Worm (Caenorhabditis elegans): Measurements from ENCODE around the gene F56H9.2.

DNA sequence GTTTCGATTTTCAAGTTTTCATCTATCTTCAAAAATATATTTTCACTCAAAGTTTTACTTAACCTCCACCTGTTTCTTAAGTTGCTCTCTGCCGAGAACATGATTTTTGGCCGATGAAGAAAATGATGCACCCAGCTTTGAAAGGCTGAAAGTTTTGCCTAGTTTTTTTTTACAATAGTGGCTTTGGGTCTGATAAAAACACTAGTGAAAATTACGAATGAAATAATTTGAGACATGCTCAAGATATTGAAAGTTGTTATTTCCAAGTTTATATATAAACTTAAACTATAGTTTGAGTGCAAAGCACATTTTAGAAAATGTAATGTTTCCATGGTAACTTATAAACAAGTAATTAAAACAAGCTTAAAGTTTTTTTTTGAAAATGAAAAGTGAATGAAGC is 11.8 kb downstream of the F56H9.2 start, which contains the start of gene gpa-9:
- TF ChIP-seq lin-39 (tag; optimal IDR thresholded peaks at IDR 0.05) (no peak), R02D3.7 (tag; optimal IDR thresholded peaks at IDR 0.05) (no peak), ama-1 (optimal IDR thresholded peaks at IDR 0.05) (no peak), mab-5 (tag; optimal IDR thresholded peaks at IDR 0.05) (no peak), unc-39 (tag; optimal IDR thresholded peaks at IDR 0.05) (no peak), nhr-77 (tag; optimal IDR thresholded peaks at IDR 0.05) (no peak), snpc-4 (tag; optimal IDR thresholded peaks at IDR 0.05) (no peak), ztf-1 (GFP tag; conservative IDR thresholded peaks at IDR 0.05) (no peak), nhr-12 (tag; optimal IDR thresholded peaks at IDR 0.05) (no peak), sma-9 (GFP tag; optimal IDR thresholded peaks at IDR 0.05) (no peak), sma-9 (tag; optimal IDR thresholded peaks at IDR 0.05) (no peak)
